Fruit fly (Drosophila melanogaster): ENCODE results near the gene Reps.

DNA sequence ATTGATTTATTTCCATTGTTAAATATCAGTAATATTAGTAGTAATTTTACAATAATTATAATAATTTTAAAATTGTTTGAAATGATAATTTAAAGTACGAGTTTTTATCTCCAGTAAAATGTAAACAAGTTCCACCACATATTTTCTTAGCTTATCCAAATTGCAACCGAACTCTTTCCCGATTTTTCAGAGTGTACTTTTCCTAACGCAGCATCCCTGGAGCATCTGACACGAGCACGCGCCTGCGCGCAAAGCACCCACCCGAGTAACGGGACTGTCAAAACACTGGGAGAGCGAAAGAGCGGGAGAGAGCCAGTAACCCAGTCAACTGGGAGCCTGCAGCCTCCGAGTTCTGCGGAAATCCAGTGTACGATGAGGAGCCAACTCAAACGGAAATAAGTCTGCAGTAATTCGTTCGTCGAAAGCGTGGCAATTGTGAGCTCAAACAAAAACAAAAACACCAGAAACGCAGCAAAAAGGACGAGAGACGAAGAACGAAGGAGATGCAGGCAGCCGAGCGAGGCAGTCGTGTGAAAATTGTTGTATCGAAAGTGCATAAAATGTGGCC lies 20.0 kb downstream of the Reps start, which contains the start of gene CG16854:
- no peak for TF ChIP-seq CG8478 (optimal IDR thresholded peaks at IDR 0.05)
- no peak for TF ChIP-seq psq (optimal IDR thresholded peaks at IDR 0.05)
- no peak for TF ChIP-seq Dll (optimal IDR thresholded peaks at IDR 0.05)
- TF ChIP-seq usp (GFP tag; optimal IDR thresholded peaks at IDR 0.05), result no peak
- no peak for TF ChIP-seq pan (optimal IDR thresholded peaks at IDR 0.05)

Data from whole organism.